Worm (Caenorhabditis elegans): ENCODE results near the gene Y45F10B.13.

- TF ChIP-seq zag-1 (tag; optimal IDR thresholded peaks at IDR 0.05) (no peak), ZK546.5 (tag; optimal IDR thresholded peaks at IDR 0.05) (no peak), lin-39 (tag; optimal IDR thresholded peaks at IDR 0.05) (no peak), unc-62 (GFP tag; optimal IDR thresholded peaks at IDR 0.05) (no peak), nhr-237 (tag; optimal IDR thresholded peaks at IDR 0.05) (no peak), R02D3.7 (tag; optimal IDR thresholded peaks at IDR 0.05) (no peak), sma-3 (GFP tag; optimal IDR thresholded peaks at IDR 0.05) (no peak), lin-11 (tag; optimal IDR thresholded peaks at IDR 0.05) (no peak), gmeb-1 (tag; optimal IDR thresholded peaks at IDR 0.05) (peak; percentile 18), C34F6.9 (tag; optimal IDR thresholded peaks at IDR 0.05) (no peak), elt-3 (tag; optimal IDR thresholded peaks at IDR 0.05) (no peak), ceh-16 (tag; optimal IDR thresholded peaks at IDR 0.05) (no peak), sem-4 (tag; optimal IDR thresholded peaks at IDR 0.05) (no peak)
These were observed 48.2 kb upstream of the Y45F10B.13 start, which contains the start of gene C08F11.13 for ce11 chrIV:13609755-13610154.

Measured in whole organism, L2 larva.